Fruit fly (Drosophila melanogaster) S2 (cell line): Measurements from ENCODE around the gene CG7886.

Experiments used
- CG8478 ChIP-seq: fragments of >200 bp; optimal IDR thresholded peaks from 2 replicates; lab custom pipeline; 2018
- CTCF ChIP-seq, 2 experiments: fragments of >200 bp; optimal IDR thresholded peaks; 2 replicates each; lab custom pipeline; 2018

- TF ChIP-seq CG8478, result no peak
- no peak for TF ChIP-seq CTCF (optimal IDR thresholded peaks at IDR 0.05; lab: Kevin White, UChicago)
Observed at dm6 chr3R:14672915-14673314, 30.6 kb upstream of the CG7886 start.
